Fruit fly (Drosophila melanogaster) whole organism, prepupa: ENCODE measurements around the gene Mur2B.

Experiments
- CG16779 ChIP-seq: fragments of 200-800 bp; sonication (Bioruptor generic); optimal IDR thresholded peaks from 3 replicates; lab custom pipeline; 2017; ENCODE audit warnings: missing biosample characterization, mild to moderate bottlenecking, missing genetic modification characterization
- CG3919 ChIP-seq: fragments of 200-800 bp; sonication (Bioruptor generic); optimal IDR thresholded peaks from 3 replicates; lab custom pipeline; 2016; ENCODE audit warnings: missing biosample characterization, missing genetic modification characterization
- CG6808 ChIP-seq: fragments of 200-800 bp; sonication (Bioruptor generic); optimal IDR thresholded peaks from 3 replicates; lab custom pipeline; 2017; ENCODE audit warnings: missing biosample characterization, missing genetic modification characterization, mild to moderate bottlenecking, moderate library complexity, missing genetic modification reagents
- CG7368 ChIP-seq: fragments of 200-800 bp; sonication (Bioruptor generic); optimal IDR thresholded peaks from 3 replicates; lab custom pipeline; 2016; ENCODE audit warnings: missing biosample characterization, missing genetic modification characterization
- CG8319 ChIP-seq: fragments of 200-800 bp; sonication (Bioruptor generic); optimal IDR thresholded peaks from 3 replicates; lab custom pipeline; 2016; ENCODE audit warnings: missing biosample characterization, missing genetic modification characterization
- Hr39 ChIP-seq: fragments of 200-800 bp; sonication (Bioruptor generic); optimal IDR thresholded peaks from 2 replicates; lab custom pipeline; 2016; ENCODE audit warnings: missing biosample characterization, missing genetic modification characterization
- Lpt ChIP-seq: fragments of 200-800 bp; sonication (Bioruptor generic); optimal IDR thresholded peaks from 3 replicates; lab custom pipeline; 2016; ENCODE audit warnings: missing biosample characterization, missing genetic modification characterization
- Sox102F ChIP-seq: fragments of 200-800 bp; sonication (Bioruptor generic); optimal IDR thresholded peaks from 2 replicates; lab custom pipeline; 2016; ENCODE audit warnings: missing biosample characterization, mild to moderate bottlenecking, missing genetic modification characterization
- achi ChIP-seq: fragments of 200-800 bp; sonication (Bioruptor generic); optimal IDR thresholded peaks from 3 replicates; lab custom pipeline; 2016; ENCODE audit warnings: missing biosample characterization, missing genetic modification characterization
- dsx ChIP-seq: fragments of 200-800 bp; optimal IDR thresholded peaks from 3 replicates; lab custom pipeline; 2019; ENCODE audit warnings: missing biosample characterization, mild to moderate bottlenecking, missing genetic modification characterization, moderate library complexity; ENCODE audit not compliant: poor library complexity, severe bottlenecking
- spab ChIP-seq: fragments of 200-800 bp; sonication (Bioruptor generic); optimal IDR thresholded peaks from 2 replicates; lab custom pipeline; 2017; ENCODE audit warnings: missing biosample characterization, mild to moderate bottlenecking, missing genetic modification characterization, missing genetic modification reagents
- ss ChIP-seq, 2 experiments: fragments of 200-800 bp; sonication (Bioruptor generic); optimal IDR thresholded peaks; 2 replicates in 1 of 2; 3 replicates in 1 of 2; lab custom pipeline; 2017 to 2018; ENCODE audit warnings: mild to moderate bottlenecking in 2 of 2, missing biosample characterization in 2 of 2, missing genetic modification characterization in 2 of 2, moderate library complexity in 1 of 2

- TF ChIP-seq ss (GFP tag; optimal IDR thresholded peaks at IDR 0.05; lab: Kevin White, UChicago) (no peak), CG6808 (no peak), CG7368 (GFP tag; lab: Kevin White, UChicago) (no peak), Sox102F (GFP tag; lab: Kevin White, UChicago) (no peak), dsx (GFP tag; lab: Kevin White, UChicago) (no peak), Lpt (GFP tag; lab: Kevin White, UChicago) (no peak), CG16779 (tag; lab: Kevin White, UChicago) (no peak), Hr39 (GFP tag; lab: Kevin White, UChicago) (no peak), CG3919 (no peak), spab (GFP tag; lab: Kevin White, UChicago) (no peak), achi (GFP tag; lab: Kevin White, UChicago) (no peak), CG8319 (GFP tag; lab: Kevin White, UChicago) (no peak)
These were observed 151.0 kb downstream of the Mur2B start for dm6 chrX:1517618-1518017.
